Worm (Caenorhabditis elegans) whole organism, late embryonic: Measurements from ENCODE around the gene col-120.

Experiments used
- ama-1 ChIP-seq: fragments of 150-350 bp; optimal IDR thresholded peaks from 2 replicates; lab custom pipeline; 2014
- ceh-14 ChIP-seq: sonication (generic microtip); optimal IDR thresholded peaks from 2 replicates; lab custom pipeline; 2016; ENCODE audit warnings: missing genotype, missing genetic modification characterization, missing compliant biosample characterization
- ceh-19 ChIP-seq: fragments of 200-800 bp; sonication (Bioruptor generic); optimal IDR thresholded peaks from 2 replicates; lab custom pipeline; 2018; ENCODE audit warnings: mild to moderate bottlenecking, missing genetic modification characterization, missing compliant biosample characterization
- dmd-4 ChIP-seq: sonication (generic microtip); optimal IDR thresholded peaks from 2 replicates; lab custom pipeline; 2016; ENCODE audit warnings: borderline replicate concordance, missing genetic modification characterization, missing compliant biosample characterization
- fax-1 ChIP-seq: sonication (generic microtip); optimal IDR thresholded peaks from 2 replicates; lab custom pipeline; 2016; ENCODE audit warnings: missing genotype, missing genetic modification characterization, missing compliant biosample characterization
- fkh-10 ChIP-seq: fragments of 150-350 bp; optimal IDR thresholded peaks from 2 replicates; lab custom pipeline; 2014; ENCODE audit warnings: missing biosample characterization, missing genetic modification reagents, missing genetic modification characterization
- hlh-30 ChIP-seq: sonication (generic microtip); optimal IDR thresholded peaks from 2 replicates; lab custom pipeline; 2017; ENCODE audit warnings: antibody characterized with exemption, missing genetic modification characterization, missing compliant biosample characterization; ENCODE audit not compliant: insufficient read depth
- pha-2 ChIP-seq: sonication (generic microtip); optimal IDR thresholded peaks from 2 replicates; lab custom pipeline; 2017; ENCODE audit warnings: mild to moderate bottlenecking, missing genetic modification characterization, missing compliant biosample characterization
- sox-4 ChIP-seq: sonication (generic microtip); optimal IDR thresholded peaks from 2 replicates; lab custom pipeline; 2017; ENCODE audit warnings: mild to moderate bottlenecking, missing genetic modification characterization, inconsistent platforms, missing compliant biosample characterization
- unc-3 ChIP-seq, 2 experiments: fragments of 200-800 bp in 1 of 2; sonication (Bioruptor generic) in 1 of 2; sonication (generic microtip) in 1 of 2; conservative IDR thresholded peaks in 1 of 2; optimal IDR thresholded peaks in 1 of 2; 2 replicates each; pipeline versions ENCODE4 v1.3.6 to Lab custom; 2016 to 2022; ENCODE audit warnings: missing compliant biosample characterization in 2 of 2, missing genetic modification characterization in 2 of 2, missing genetic modification reagents in 1 of 2

ce11 chrIV:9256865-9257264 lies 4.7 kb downstream of the col-120 start:
- TF ChIP-seq dmd-4 (tag; lab: Kevin White, UChicago) = no peak
- TF ChIP-seq hlh-30 (tag; lab: Kevin White, UChicago) = no peak
- TF ChIP-seq ceh-19 = no peak
- no peak for TF ChIP-seq ama-1 (lab: Kevin White, UChicago)
- no peak for TF ChIP-seq fax-1 (tag; lab: Kevin White, UChicago)
- no peak for TF ChIP-seq unc-3 (GFP tag; conservative IDR thresholded peaks at IDR 0.05; lab: Robert Waterston, UW)
- no peak for TF ChIP-seq unc-3 (tag; optimal IDR thresholded peaks at IDR 0.05; lab: Kevin White, UChicago)
- no peak for TF ChIP-seq sox-4 (tag; lab: Kevin White, UChicago)
- no peak for TF ChIP-seq ceh-14
- TF ChIP-seq pha-2 (tag; lab: Kevin White, UChicago) = no peak
- TF ChIP-seq fkh-10 (GFP tag; lab: Kevin White, UChicago) = no peak
